Worm (Caenorhabditis elegans) whole organism, L1 larva: ENCODE measurements around the gene T04F8.8.

Experiments used
- C16A3.4 ChIP-seq: fragments of 150-350 bp; optimal IDR thresholded peaks from 2 replicates; lab custom pipeline; 2014; ENCODE audit warnings: missing biosample characterization, missing genetic modification characterization
- ama-1 ChIP-seq: fragments of 150-350 bp; optimal IDR thresholded peaks from 2 replicates; lab custom pipeline; 2014
- blmp-1 ChIP-seq: fragments of 150-350 bp; optimal IDR thresholded peaks from 2 replicates; lab custom pipeline; 2014; ENCODE audit warnings: missing biosample characterization, missing genetic modification characterization
- ceh-82 ChIP-seq, 3 experiments: fragments of 150-350 bp in 1 of 3; sonication (generic microtip) in 2 of 3; optimal IDR thresholded peaks; 2 replicates each; lab custom pipeline; 2014 to 2017; ENCODE audit warnings: missing biosample characterization in 3 of 3, missing genetic modification characterization in 3 of 3
- dpl-1 ChIP-seq, 3 experiments: fragments of 150-350 bp in 2 of 3; sonication (generic microtip) in 1 of 3; optimal IDR thresholded peaks; 2 replicates each; lab custom pipeline; 2014 to 2017; ENCODE audit warnings: missing biosample characterization in 3 of 3, missing genetic modification characterization in 3 of 3, missing genetic modification reagents in 3 of 3
- efl-1 ChIP-seq, 4 experiments: fragments of 150-350 bp; optimal IDR thresholded peaks in 3 of 4; peaks in 1 of 4; 1 replicate in 1 of 4; 2 replicates in 3 of 4; lab custom pipeline; 2014; ENCODE audit warnings: missing biosample characterization in 2 of 4, missing genetic modification characterization in 2 of 4, missing genetic modification reagents in 2 of 4
- elt-3 ChIP-seq, 6 experiments: fragments of 150-350 bp in 1 of 6; sonication (generic microtip); optimal IDR thresholded peaks; 2 replicates each; lab custom pipeline; 2017 to 2018; ENCODE audit warnings: missing biosample characterization in 6 of 6, missing genetic modification characterization in 6 of 6, inconsistent platforms in 1 of 6
- ets-5 ChIP-seq: fragments of 200-800 bp; sonication (Bioruptor generic); IDR thresholded peaks from 2 replicates; pipeline ENCODE4 v1.3.6; 2022; ENCODE audit warnings: missing genetic modification characterization, missing compliant biosample characterization
- fkh-4 ChIP-seq: sonication (generic microtip); optimal IDR thresholded peaks from 2 replicates; lab custom pipeline; 2016; ENCODE audit warnings: missing compliant biosample characterization, missing genetic modification characterization, borderline replicate concordance
- fkh-8 ChIP-seq: sonication (generic microtip); optimal IDR thresholded peaks from 2 replicates; lab custom pipeline; 2016; ENCODE audit warnings: mild to moderate bottlenecking, missing genetic modification characterization, missing compliant biosample characterization
- lin-13 ChIP-seq: fragments of 150-350 bp; optimal IDR thresholded peaks from 2 replicates; lab custom pipeline; 2014; ENCODE audit warnings: missing biosample characterization, missing genetic modification reagents, missing genetic modification characterization
- lin-14 ChIP-seq: fragments of 200-800 bp; sonication (Bioruptor generic); optimal IDR thresholded peaks from 2 replicates; lab custom pipeline; 2018; ENCODE audit warnings: mild to moderate bottlenecking, missing genetic modification characterization, moderate library complexity, missing compliant biosample characterization
- lin-35 ChIP-seq, 2 experiments: fragments of 150-350 bp; optimal IDR thresholded peaks; 2 replicates each; lab custom pipeline; 2014; ENCODE audit warnings: missing biosample characterization in 2 of 2, missing genetic modification characterization in 2 of 2, missing genetic modification reagents in 2 of 2
- lir-3 ChIP-seq: sonication (generic microtip); optimal IDR thresholded peaks from 2 replicates; lab custom pipeline; 2016; ENCODE audit warnings: mild to moderate bottlenecking, missing genetic modification characterization, moderate library complexity, missing compliant biosample characterization; ENCODE audit not compliant: poor library complexity
- mdl-1 ChIP-seq, 2 experiments: fragments of 150-350 bp; optimal IDR thresholded peaks; 2 replicates each; lab custom pipeline; 2014 to 2017; ENCODE audit warnings: missing biosample characterization in 2 of 2, missing genetic modification characterization in 2 of 2, inconsistent platforms in 1 of 2
- mep-1 ChIP-seq: fragments of 150-350 bp; optimal IDR thresholded peaks from 2 replicates; lab custom pipeline; 2014; ENCODE audit warnings: missing biosample characterization, missing genetic modification characterization
- nhr-20 ChIP-seq: sonication (generic microtip); optimal IDR thresholded peaks from 2 replicates; lab custom pipeline; 2016; ENCODE audit warnings: mild to moderate bottlenecking, missing genetic modification characterization, missing compliant biosample characterization
- nhr-28 ChIP-seq: fragments of 150-350 bp; optimal IDR thresholded peaks from 2 replicates; lab custom pipeline; 2014; ENCODE audit warnings: missing biosample characterization, missing genetic modification characterization
- nhr-71 ChIP-seq: sonication (generic microtip); optimal IDR thresholded peaks from 2 replicates; lab custom pipeline; 2016; ENCODE audit warnings: mild to moderate bottlenecking, missing genetic modification characterization, moderate library complexity, missing compliant biosample characterization
- nhr-85 ChIP-seq: sonication (generic microtip); peaks from one replicate; lab custom pipeline; 2016; ENCODE audit warnings: missing genetic modification characterization, inconsistent platforms, missing compliant biosample characterization
- nhr-90 ChIP-seq: sonication (generic microtip); optimal IDR thresholded peaks from 2 replicates; lab custom pipeline; 2016; ENCODE audit warnings: mild to moderate bottlenecking, missing genetic modification characterization, missing compliant biosample characterization; ENCODE audit not compliant: poor library complexity
- pqm-1 ChIP-seq: sonication (generic microtip); optimal IDR thresholded peaks from 3 replicates; lab custom pipeline; 2017; ENCODE audit warnings: missing biosample characterization, missing genetic modification characterization
- rnt-1 ChIP-seq: sonication (generic microtip); optimal IDR thresholded peaks from 2 replicates; lab custom pipeline; 2016; ENCODE audit warnings: mild to moderate bottlenecking, missing genetic modification characterization, moderate library complexity, missing compliant biosample characterization
- skn-1 ChIP-seq: fragments of 150-350 bp; optimal IDR thresholded peaks from 2 replicates; lab custom pipeline; 2014; ENCODE audit warnings: missing biosample characterization, missing genetic modification characterization
- swsn-7 ChIP-seq: sonication (generic microtip); optimal IDR thresholded peaks from 2 replicates; lab custom pipeline; 2016; ENCODE audit warnings: missing genetic modification characterization, missing compliant biosample characterization
- unc-130 ChIP-seq: fragments of 150-350 bp; optimal IDR thresholded peaks from 2 replicates; lab custom pipeline; 2017; ENCODE audit warnings: missing biosample characterization, missing genetic modification characterization, inconsistent platforms
- unc-30 ChIP-seq: sonication (generic microtip); optimal IDR thresholded peaks from 2 replicates; lab custom pipeline; 2017; ENCODE audit warnings: missing biosample characterization, missing genetic modification characterization
- unc-98 ChIP-seq: fragments of 200-800 bp; sonication (Bioruptor generic); IDR thresholded peaks from 2 replicates; pipeline ENCODE4 v1.3.6; 2022; ENCODE audit warnings: missing genetic modification characterization, missing compliant biosample characterization
- vab-15 ChIP-seq: sonication (generic microtip); optimal IDR thresholded peaks from 2 replicates; lab custom pipeline; 2017; ENCODE audit warnings: missing genotype, mild to moderate bottlenecking, missing genetic modification characterization, missing compliant biosample characterization
- xbp-1 ChIP-seq: sonication (generic microtip); optimal IDR thresholded peaks from 2 replicates; lab custom pipeline; 2016; ENCODE audit warnings: missing genetic modification characterization, missing compliant biosample characterization
- ztf-11 ChIP-seq, 2 experiments: sonication (generic microtip); optimal IDR thresholded peaks; 2 replicates each; lab custom pipeline; 2016 to 2017; ENCODE audit warnings: missing genetic modification characterization in 2 of 2, missing biosample characterization in 1 of 2, missing compliant biosample characterization in 1 of 2

T04F8.8 gene

ce11 chrX:11693092-11693491, 45.8 kb downstream of the T04F8.8 start, which contains the start of gene smcl-1:
Gene smcl-1 (plus strand): TSS chrX:11693464.
- TF ChIP-seq swsn-7 (tag; lab: Kevin White, UChicago): peak; percentile 30
- peak in 1 of 2 experiments; percentile 28 for TF ChIP-seq efl-1 (optimal IDR thresholded peaks at IDR 0.05; lab: Kevin White, UChicago)
- TF ChIP-seq efl-1 (GFP tag; optimal IDR thresholded peaks at IDR 0.05 in 1 of 2; lab: Kevin White, UChicago): peak in 1 of 2 experiments; percentile 26
- TF ChIP-seq nhr-85 (tag; lab: Kevin White, UChicago): peak; percentile 64
- TF ChIP-seq lin-35 (GFP tag; optimal IDR thresholded peaks at IDR 0.05; lab: Kevin White, UChicago): peak in 1 of 2 experiments; percentile 10
- peak; percentile 24 for TF ChIP-seq xbp-1 (tag; lab: Kevin White, UChicago)
- TF ChIP-seq unc-130 (tag; lab: Kevin White, UChicago): peak; percentile 23
- TF ChIP-seq ceh-82 (tag; optimal IDR thresholded peaks at IDR 0.05; lab: Kevin White, UChicago): peak; percentile 10 to 63 (median 17)
- no peak for TF ChIP-seq nhr-71 (tag; lab: Kevin White, UChicago)
- peak in 2 of 3 experiments; percentile 5 to 47 for TF ChIP-seq dpl-1 (GFP tag; optimal IDR thresholded peaks at IDR 0.05; lab: Kevin White, UChicago)
- peak; percentile 26 for TF ChIP-seq nhr-90
- peak; percentile 55 for TF ChIP-seq blmp-1
- TF ChIP-seq nhr-20 (tag; lab: Kevin White, UChicago): peak; percentile 45
- TF ChIP-seq mep-1 (tag; lab: Kevin White, UChicago): peak; percentile 8
- no peak for TF ChIP-seq pqm-1 (tag; lab: Kevin White, UChicago)
- peak; percentile 10 for TF ChIP-seq C16A3.4 (tag; lab: Kevin White, UChicago)
- no peak for TF ChIP-seq ama-1 (lab: Kevin White, UChicago)
- peak; percentile 7 for TF ChIP-seq fkh-8
- TF ChIP-seq lin-14 (GFP tag; lab: Kevin White, UChicago): peak; percentile 85
- TF ChIP-seq vab-15 (tag; lab: Kevin White, UChicago): no peak
- peak; percentile 55 for TF ChIP-seq lir-3 (tag; lab: Kevin White, UChicago)
- TF ChIP-seq ets-5: no peak
- peak; percentile 66 for TF ChIP-seq skn-1 (tag; lab: Kevin White, UChicago)
- TF ChIP-seq fkh-4 (tag; lab: Kevin White, UChicago): peak; percentile 14
- peak in 1 of 2 experiments; percentile 28 for TF ChIP-seq mdl-1 (tag; optimal IDR thresholded peaks at IDR 0.05; lab: Kevin White, UChicago)
- peak; percentile 79 for TF ChIP-seq rnt-1 (tag; lab: Kevin White, UChicago)

DNA sequence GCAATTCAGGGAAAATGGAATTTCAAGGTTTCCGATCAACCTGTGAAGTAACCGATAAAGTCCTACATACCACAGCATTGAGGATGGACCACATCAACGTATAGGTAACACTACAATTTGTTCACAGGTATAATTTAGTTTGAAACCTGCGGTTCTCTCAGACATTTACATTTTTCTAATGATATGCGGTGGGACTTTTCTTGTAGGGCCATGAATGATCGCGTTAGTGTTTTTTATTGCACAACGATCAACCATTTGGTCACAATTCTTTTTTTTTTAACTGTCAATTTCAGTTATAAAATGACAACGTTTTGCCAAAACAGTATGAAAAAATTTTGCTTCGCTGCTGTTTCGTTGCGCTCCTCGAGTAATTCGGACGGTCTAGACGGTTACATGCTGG, 49.4 kb downstream of the T04F8.8 start, which contains the start of gene C44C10.12:
Gene C44C10.12 (plus strand): TSS at position 301 of the 400 bp plus-strand sequence.
- TF ChIP-seq lin-13 (GFP tag; lab: Kevin White, UChicago) (no peak), unc-30 (tag; lab: Kevin White, UChicago) (no peak), elt-3 (tag; optimal IDR thresholded peaks at IDR 0.05; lab: Kevin White, UChicago) (no peak), unc-98 (GFP tag; lab: Robert Waterston, UW) (no peak), nhr-90 (no peak), ztf-11 (tag; optimal IDR thresholded peaks at IDR 0.05; lab: Kevin White, UChicago) (no peak), nhr-28 (tag; lab: Kevin White, UChicago) (no peak)
